Fruit fly (Drosophila melanogaster): ENCODE results near the gene CG31709.

The CG31709 gene

dm6 chr2L:9616654-9617053 lies 37.2 kb upstream of the CG31709 start (continued):
- TF ChIP-seq kni (GFP tag; optimal IDR thresholded peaks at IDR 0.05) (peak; percentile 58), CG6791 (GFP tag; IDR thresholded peaks at IDR 0.05; ENCODE audit: partially characterized antibody) (peak; percentile 76), CG12299 (tag; optimal IDR thresholded peaks at IDR 0.05) (peak; percentile 34), onecut (GFP tag; IDR thresholded peaks at IDR 0.05) (peak; percentile 89), CG17361 (GFP tag; IDR thresholded peaks at IDR 0.05) (no peak), Hmx (GFP tag; optimal IDR thresholded peaks at IDR 0.05) (no peak), CG17385 (GFP tag; optimal IDR thresholded peaks at IDR 0.05) (peak; percentile 53), CG31441 (GFP tag; IDR thresholded peaks at IDR 0.05) (no peak), NFAT (GFP tag; IDR thresholded peaks at IDR 0.05) (peak; percentile 61; the same call in 1 of the 2 replicates), Usf (GFP tag; optimal IDR thresholded peaks at IDR 0.05) (no peak), CG14667 (GFP tag; IDR thresholded peaks at IDR 0.05) (no peak), YL-1 (GFP tag; optimal IDR thresholded peaks at IDR 0.05) (peak; percentile 53), CG11398 (GFP tag; optimal IDR thresholded peaks at IDR 0.05) (peak; percentile 36), gcm2 (GFP tag; optimal IDR thresholded peaks at IDR 0.05) (peak; percentile 86), caup (GFP tag; optimal IDR thresholded peaks at IDR 0.05; ENCODE audit: severe bottlenecking) (peak; percentile 20), bigmax (GFP tag; optimal IDR thresholded peaks at IDR 0.05) (no peak), Doc3 (GFP tag; IDR thresholded peaks at IDR 0.05; ENCODE audit: partially characterized antibody) (peak; percentile 58), rib (GFP tag; IDR thresholded peaks at IDR 0.05) (no peak), wdn (GFP tag; IDR thresholded peaks at IDR 0.05) (peak; percentile 64), CG6854 (GFP tag; optimal IDR thresholded peaks at IDR 0.05) (no peak), HLH4C (GFP tag; IDR thresholded peaks at IDR 0.05; ENCODE audit: partially characterized antibody) (peak; percentile 74), CG7556 (GFP tag; optimal IDR thresholded peaks at IDR 0.05) (peak; percentile 5), CG6175 (GFP tag; IDR thresholded peaks at IDR 0.05) (no peak; the same call in 2 of the 3 replicates), CG7745 (tag; optimal IDR thresholded peaks at IDR 0.05) (peak; percentile 47), HLH3B (GFP tag; IDR thresholded peaks at IDR 0.05) (peak; percentile 33; the same call in 1 of the 2 replicates), CG2712 (tag; optimal IDR thresholded peaks at IDR 0.05) (peak; percentile 6), CG6765 (GFP tag; optimal IDR thresholded peaks at IDR 0.05) (peak; percentile 3), CG10654 (GFP tag; optimal IDR thresholded peaks at IDR 0.05) (no peak), ERR (GFP tag; optimal IDR thresholded peaks at IDR 0.05) (no peak), Sox100B (GFP tag; optimal IDR thresholded peaks at IDR 0.05) (no peak), trem (tag; optimal IDR thresholded peaks at IDR 0.05) (no peak), Myb (GFP tag; optimal IDR thresholded peaks at IDR 0.05) (peak; percentile 99), zfh1 (GFP tag; IDR thresholded peaks at IDR 0.05) (no peak), jumu (GFP tag; optimal IDR thresholded peaks at IDR 0.05) (peak; percentile 38), knrl (GFP tag; IDR thresholded peaks at IDR 0.05; ENCODE audit: partially characterized antibody) (peak; percentile 71), CG11696 (GFP tag; IDR thresholded peaks at IDR 0.05) (no peak), repo (GFP tag; optimal IDR thresholded peaks at IDR 0.05) (peak; percentile 0), H15 (GFP tag; IDR thresholded peaks at IDR 0.05) (0 out of 3 replicates have a peak, but pooled peaks have one; percentile 32), CG6683 (GFP tag; optimal IDR thresholded peaks at IDR 0.05) (no peak), mirr (GFP tag; optimal IDR thresholded peaks at IDR 0.05) (peak; percentile 1), NK7.1 (GFP tag; optimal IDR thresholded peaks at IDR 0.05) (no peak), CG4820 (GFP tag; optimal IDR thresholded peaks at IDR 0.05) (no peak), CG43689 (GFP tag; IDR thresholded peaks at IDR 0.05) (no peak), tll (GFP tag; optimal IDR thresholded peaks at IDR 0.05) (no peak), CG17612 (GFP tag; IDR thresholded peaks at IDR 0.05) (no peak), CG34422 (GFP tag; IDR thresholded peaks at IDR 0.05) (peak; percentile 77; the same call in 2 of the 3 replicates), Chrac-16 (GFP tag; optimal IDR thresholded peaks at IDR 0.05) (peak; percentile 59), croc (GFP tag; conservative IDR thresholded peaks at IDR 0.05) (no peak), dysf (GFP tag; IDR thresholded peaks at IDR 0.05) (peak; percentile 50; the same call in 1 of the 3 replicates), BtbVII (GFP tag; optimal IDR thresholded peaks at IDR 0.05) (peak; percentile 16), Spps (tag; optimal IDR thresholded peaks at IDR 0.05) (no peak)

Measured in whole organism, embryonic.